Worm (Caenorhabditis elegans): Measurements from ENCODE around the gene his-40.

his-40 gene

ce11 chrX:7305520-7306186 is 4.3 kb upstream of the his-40 start, which contains the start of gene sur-5:
sur-5 (minus strand) TSS chrX:7305570.
- TF ChIP-seq flt-1 (GFP tag; IDR thresholded peaks at IDR 0.05) (no peak), ref-1 (GFP tag; conservative IDR thresholded peaks at IDR 0.05) (no peak), T22C8.4 (GFP tag; IDR thresholded peaks at IDR 0.05) (no peak), cog-1 (tag; optimal IDR thresholded peaks at IDR 0.05) (no peak), ztf-23 (GFP tag; IDR thresholded peaks at IDR 0.05) (no peak), med-1 (GFP tag; optimal IDR thresholded peaks at IDR 0.05; ENCODE audit: insufficient read depth) (no peak), klf-2 (GFP tag; conservative IDR thresholded peaks at IDR 0.05) (no peak), tab-1 (GFP tag; IDR thresholded peaks at IDR 0.05) (no peak), ztf-29 (GFP tag; IDR thresholded peaks at IDR 0.05) (no peak)

ce11 chrX:7306434-7306833 is 3.5 kb upstream of the his-40 start:
- no peak for TF ChIP-seq tab-1 (GFP tag; IDR thresholded peaks at IDR 0.05)
- no peak for TF ChIP-seq T22C8.4 (GFP tag; IDR thresholded peaks at IDR 0.05)
- no peak for TF ChIP-seq flt-1 (GFP tag; IDR thresholded peaks at IDR 0.05)
- no peak for TF ChIP-seq med-1 (GFP tag; optimal IDR thresholded peaks at IDR 0.05; ENCODE audit: insufficient read depth)
- TF ChIP-seq ref-1 (GFP tag; conservative IDR thresholded peaks at IDR 0.05): no peak

ce11 chrX:7311870-7312269 is 2.0 kb downstream of the his-40 start:
- no peak for TF ChIP-seq ref-1 (GFP tag; conservative IDR thresholded peaks at IDR 0.05)
- no peak for TF ChIP-seq T22C8.4 (GFP tag; IDR thresholded peaks at IDR 0.05)
- TF ChIP-seq flt-1 (GFP tag; IDR thresholded peaks at IDR 0.05): no peak
- no peak for TF ChIP-seq ztf-23 (GFP tag; IDR thresholded peaks at IDR 0.05)
- TF ChIP-seq tab-1 (GFP tag; IDR thresholded peaks at IDR 0.05): no peak
- no peak for TF ChIP-seq klf-2 (GFP tag; conservative IDR thresholded peaks at IDR 0.05)
- TF ChIP-seq ztf-29 (GFP tag; IDR thresholded peaks at IDR 0.05): no peak
- TF ChIP-seq cog-1 (tag; optimal IDR thresholded peaks at IDR 0.05): no peak
- no peak for TF ChIP-seq med-1 (GFP tag; optimal IDR thresholded peaks at IDR 0.05; ENCODE audit: insufficient read depth)

ce11 chrX:7313236-7313635 is 3.3 kb downstream of the his-40 start:
- no peak for TF ChIP-seq ztf-23 (GFP tag; IDR thresholded peaks at IDR 0.05)
- TF ChIP-seq med-1 (GFP tag; optimal IDR thresholded peaks at IDR 0.05; ENCODE audit: insufficient read depth): no peak
- no peak for TF ChIP-seq tab-1 (GFP tag; IDR thresholded peaks at IDR 0.05)
- no peak for TF ChIP-seq cog-1 (tag; optimal IDR thresholded peaks at IDR 0.05)
- TF ChIP-seq klf-2 (GFP tag; conservative IDR thresholded peaks at IDR 0.05): no peak
- no peak for TF ChIP-seq ztf-29 (GFP tag; IDR thresholded peaks at IDR 0.05)
- TF ChIP-seq ref-1 (GFP tag; conservative IDR thresholded peaks at IDR 0.05): no peak
- no peak for TF ChIP-seq T22C8.4 (GFP tag; IDR thresholded peaks at IDR 0.05)

ce11 chrX:7314564-7314963 is 4.7 kb downstream of the his-40 start:
- no peak for TF ChIP-seq klf-2 (GFP tag; conservative IDR thresholded peaks at IDR 0.05)
- TF ChIP-seq flt-1 (GFP tag; IDR thresholded peaks at IDR 0.05): no peak
- TF ChIP-seq ref-1 (GFP tag; conservative IDR thresholded peaks at IDR 0.05): no peak
- no peak for TF ChIP-seq ztf-23 (GFP tag; IDR thresholded peaks at IDR 0.05)
- no peak for TF ChIP-seq T22C8.4 (GFP tag; IDR thresholded peaks at IDR 0.05)
- no peak for TF ChIP-seq cog-1 (tag; optimal IDR thresholded peaks at IDR 0.05)
- TF ChIP-seq med-1 (GFP tag; optimal IDR thresholded peaks at IDR 0.05; ENCODE audit: insufficient read depth): no peak
- no peak for TF ChIP-seq tab-1 (GFP tag; IDR thresholded peaks at IDR 0.05)
- TF ChIP-seq ztf-29 (GFP tag; IDR thresholded peaks at IDR 0.05): no peak

- no peak for TF ChIP-seq cog-1 (tag; optimal IDR thresholded peaks at IDR 0.05)
- no peak for TF ChIP-seq T22C8.4 (GFP tag; IDR thresholded peaks at IDR 0.05)
- no peak for TF ChIP-seq flt-1 (GFP tag; IDR thresholded peaks at IDR 0.05)
- no peak for TF ChIP-seq klf-2 (GFP tag; conservative IDR thresholded peaks at IDR 0.05)
- no peak for TF ChIP-seq ref-1 (GFP tag; conservative IDR thresholded peaks at IDR 0.05)
- TF ChIP-seq ztf-29 (GFP tag; IDR thresholded peaks at IDR 0.05): no peak
- TF ChIP-seq tab-1 (GFP tag; IDR thresholded peaks at IDR 0.05): no peak
- no peak for TF ChIP-seq med-1 (GFP tag; optimal IDR thresholded peaks at IDR 0.05; ENCODE audit: insufficient read depth)
- no peak for TF ChIP-seq ztf-23 (GFP tag; IDR thresholded peaks at IDR 0.05)
Measured at ce11 chrX:7315329-7315728, 5.4 kb downstream of the his-40 start, which contains the start of gene spp-3. spp-3 (minus strand) TSS chrX:7315353.

- no peak for TF ChIP-seq ref-1 (GFP tag; conservative IDR thresholded peaks at IDR 0.05)
- no peak for TF ChIP-seq ztf-29 (GFP tag; IDR thresholded peaks at IDR 0.05)
- no peak for TF ChIP-seq T22C8.4 (GFP tag; IDR thresholded peaks at IDR 0.05)
- TF ChIP-seq klf-2 (GFP tag; conservative IDR thresholded peaks at IDR 0.05): no peak
- TF ChIP-seq med-1 (GFP tag; optimal IDR thresholded peaks at IDR 0.05; ENCODE audit: insufficient read depth): no peak
- no peak for TF ChIP-seq flt-1 (GFP tag; IDR thresholded peaks at IDR 0.05)
- no peak for TF ChIP-seq ztf-23 (GFP tag; IDR thresholded peaks at IDR 0.05)
Measured at ce11 chrX:7316485-7317391, 6.8 kb downstream of the his-40 start, which contains the start of the genes spp-2 and spp-6. spp-2 (minus strand) TSS chrX:7316818. spp-6 (plus strand) TSS chrX:7317341.

ce11 chrX:7318639-7319038 is 8.7 kb downstream of the his-40 start, which contains the start of gene spp-4:
spp-4 (minus strand) TSS chrX:7318756.
- no peak for TF ChIP-seq ztf-29 (GFP tag; IDR thresholded peaks at IDR 0.05)

ce11 chrX:7320115-7320711 is 10.3 kb downstream of the his-40 start, which contains the start of gene spp-5:
spp-5 (minus strand) TSS chrX:7320354.
- TF ChIP-seq ref-1 (GFP tag; conservative IDR thresholded peaks at IDR 0.05) (no peak), T22C8.4 (GFP tag; IDR thresholded peaks at IDR 0.05) (no peak), ztf-23 (GFP tag; IDR thresholded peaks at IDR 0.05) (no peak), ztf-29 (GFP tag; IDR thresholded peaks at IDR 0.05) (no peak), flt-1 (GFP tag; IDR thresholded peaks at IDR 0.05) (no peak), klf-2 (GFP tag; conservative IDR thresholded peaks at IDR 0.05) (no peak), med-1 (GFP tag; optimal IDR thresholded peaks at IDR 0.05; ENCODE audit: insufficient read depth) (no peak), cog-1 (tag; optimal IDR thresholded peaks at IDR 0.05) (no peak), tab-1 (GFP tag; IDR thresholded peaks at IDR 0.05) (no peak)

All from whole organism, midembryonic.